Worm (Caenorhabditis elegans): ENCODE measurements around the gene kat-1.

Gene kat-1

DNA sequence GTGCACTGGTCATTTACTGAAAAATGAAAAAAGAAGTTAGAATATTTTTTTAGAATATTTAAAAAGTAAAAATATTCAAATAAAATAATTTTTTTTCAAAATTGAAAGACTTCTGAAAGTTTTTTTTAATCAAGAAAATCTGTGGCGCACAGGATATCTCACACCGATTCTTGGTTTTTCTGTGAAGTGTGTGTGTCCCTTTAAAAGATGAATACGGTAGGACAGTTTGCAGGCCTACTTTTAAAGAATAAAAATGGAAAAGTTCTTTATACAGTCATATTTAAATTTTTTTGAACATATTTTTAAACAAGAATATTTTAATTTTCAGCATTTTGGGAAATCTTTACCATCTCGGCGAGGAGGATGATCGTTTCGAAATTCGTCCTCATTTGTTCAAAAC is 25.0 kb downstream of the kat-1 start, which contains the start of gene mct-5:
TSS of gene mct-5 (minus strand) at position 16 of the 400 bp plus-strand sequence.
- no peak for TF ChIP-seq ceh-62 (tag; optimal IDR thresholded peaks at IDR 0.05)
- no peak for TF ChIP-seq attf-4 (tag; optimal IDR thresholded peaks at IDR 0.05)
- no peak for TF ChIP-seq aly-2 (tag; optimal IDR thresholded peaks at IDR 0.05)
- TF ChIP-seq lin-39 (tag; optimal IDR thresholded peaks at IDR 0.05), result no peak
- TF ChIP-seq Y5F2A.4 (GFP tag; optimal IDR thresholded peaks at IDR 0.05), result no peak
- no peak for TF ChIP-seq nhr-6 (tag; optimal IDR thresholded peaks at IDR 0.05)
- no peak for TF ChIP-seq jun-1 (tag; optimal IDR thresholded peaks at IDR 0.05)
- no peak for TF ChIP-seq duxl-1 (tag; optimal IDR thresholded peaks at IDR 0.05; ENCODE audit: poor library complexity)
- no peak for TF ChIP-seq nhr-77 (tag; optimal IDR thresholded peaks at IDR 0.05)
- no peak for TF ChIP-seq zfp-2 (tag; optimal IDR thresholded peaks at IDR 0.05)
- TF ChIP-seq T20F7.1 (GFP tag; optimal IDR thresholded peaks at IDR 0.05), result no peak
- TF ChIP-seq dpl-1 (GFP tag; optimal IDR thresholded peaks at IDR 0.05), result no peak
- TF ChIP-seq rbr-2 (tag; optimal IDR thresholded peaks at IDR 0.05), result no peak

DNA sequence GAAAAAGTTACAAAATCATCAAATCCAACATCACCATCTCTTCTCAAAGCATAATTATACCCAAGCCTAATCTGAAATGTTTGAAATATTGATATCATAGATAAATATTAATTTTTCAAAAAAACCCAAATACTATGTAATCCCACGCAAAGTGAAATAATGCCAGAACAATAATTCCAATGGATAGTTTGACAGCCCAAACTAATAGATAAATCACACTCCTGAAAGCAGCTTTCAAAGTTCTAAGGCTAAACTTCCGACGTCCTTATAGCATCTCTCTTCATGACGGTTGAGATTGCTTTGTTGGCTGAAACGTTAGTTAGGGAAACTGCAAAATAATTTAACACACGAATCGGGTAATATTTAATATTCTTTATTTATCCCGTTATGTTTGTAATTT is 25.6 kb downstream of the kat-1 start:
- TF ChIP-seq madf-5 (GFP tag; IDR thresholded peaks at IDR 0.05) (0 out of 4 replicates have a peak, but pooled peaks of 1 of the 2 experiments have one; percentile 3), sdz-12 (GFP tag; optimal IDR thresholded peaks at IDR 0.05) (no peak), hif-1 (tag; optimal IDR thresholded peaks at IDR 0.05) (peak in 1 of 2 experiments; percentile 31), lsy-2 (tag; optimal IDR thresholded peaks at IDR 0.05) (peak in 1 of 2 experiments; percentile 10), nhr-25 (tag; optimal IDR thresholded peaks at IDR 0.05; ENCODE audit: borderline replicate concordance, insufficient read depth) (no peak), ama-1 (optimal IDR thresholded peaks at IDR 0.05) (peak; percentile 63), lir-3 (tag; optimal IDR thresholded peaks at IDR 0.05) (no peak), Y48G9A.11 (GFP tag; IDR thresholded peaks at IDR 0.05) (no peak), ztf-7 (tag; optimal IDR thresholded peaks at IDR 0.05) (no peak), T20F7.1 (GFP tag; optimal IDR thresholded peaks at IDR 0.05) (peak; percentile 38), zfp-3 (GFP tag; conservative IDR thresholded peaks at IDR 0.05) (peak; percentile 74; the same call in 1 of the 2 replicates), unc-62 (GFP tag; optimal IDR thresholded peaks at IDR 0.05 in 1 of 2) (peak in 1 of 2 experiments; percentile 96), unc-62 (tag; optimal IDR thresholded peaks at IDR 0.05) (no peak)

DNA sequence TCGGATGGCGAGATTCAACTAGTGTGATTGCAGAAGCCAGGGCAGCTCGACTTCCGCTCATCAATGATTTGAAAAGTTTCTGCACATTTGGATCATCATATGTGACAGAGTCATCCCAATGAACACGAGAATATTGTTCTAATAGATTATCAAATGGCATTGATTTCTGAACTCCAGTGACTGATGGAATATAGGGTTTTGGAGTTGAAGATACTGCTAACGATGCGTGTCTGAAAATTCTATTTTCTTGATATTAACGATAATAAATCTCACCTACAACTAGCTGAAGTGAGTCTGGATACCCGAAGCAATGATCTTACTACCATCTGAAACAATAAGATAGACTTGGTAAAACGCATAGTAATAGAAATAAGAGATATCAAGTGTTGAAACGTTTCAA is 27.2 kb downstream of the kat-1 start, which contains the start of gene mmaa-1:
TSS of gene mmaa-1 (minus strand) at position 328 of the 400 bp plus-strand sequence.
- TF ChIP-seq dpl-1 (GFP tag; optimal IDR thresholded peaks at IDR 0.05) (no peak), T20F7.1 (GFP tag; optimal IDR thresholded peaks at IDR 0.05) (peak; percentile 59), T26A8.4 (GFP tag; IDR thresholded peaks at IDR 0.05) (peak; percentile 54; the same call in 1 of the 2 replicates), madf-5 (GFP tag; IDR thresholded peaks at IDR 0.05) (0 out of 4 replicates have a peak, but pooled peaks of 1 of the 2 experiments have one; percentile 13), ZK546.5 (tag; optimal IDR thresholded peaks at IDR 0.05) (no peak), ama-1 (optimal IDR thresholded peaks at IDR 0.05) (peak; percentile 70), zip-11 (GFP tag; IDR thresholded peaks at IDR 0.05) (no peak), ztf-11 (tag; optimal IDR thresholded peaks at IDR 0.05) (no peak), nhr-48 (tag; optimal IDR thresholded peaks at IDR 0.05) (no peak), mep-1 (tag; optimal IDR thresholded peaks at IDR 0.05) (no peak), lim-7 (GFP tag; IDR thresholded peaks at IDR 0.05) (no peak), attf-4 (tag; optimal IDR thresholded peaks at IDR 0.05) (no peak), snpc-4 (tag; optimal IDR thresholded peaks at IDR 0.05) (no peak), madf-9 (GFP tag; conservative IDR thresholded peaks at IDR 0.05) (no peak), Y75B8A.6 (GFP tag; IDR thresholded peaks at IDR 0.05) (no peak), zfp-3 (GFP tag; conservative IDR thresholded peaks at IDR 0.05) (peak; percentile 85; the same call in 1 of the 2 replicates), lin-38 (GFP tag; IDR thresholded peaks at IDR 0.05) (peak; percentile 42), pha-4 (GFP tag; IDR thresholded peaks at IDR 0.05) (no peak; the same call in 1 of the 2 replicates), pha-4 (tag; optimal IDR thresholded peaks at IDR 0.05) (no peak), vab-7 (GFP tag; IDR thresholded peaks at IDR 0.05) (no peak), nhr-25 (tag; optimal IDR thresholded peaks at IDR 0.05; ENCODE audit: borderline replicate concordance, insufficient read depth) (no peak), nhr-28 (tag; optimal IDR thresholded peaks at IDR 0.05) (no peak), nhr-237 (tag; optimal IDR thresholded peaks at IDR 0.05) (no peak), aha-1 (tag) (no peak), F49E8.2 (tag; optimal IDR thresholded peaks at IDR 0.05; ENCODE audit: borderline replicate concordance) (no peak), hif-1 (tag; optimal IDR thresholded peaks at IDR 0.05) (peak in 1 of 2 experiments; percentile 1), daf-19 (GFP tag; conservative IDR thresholded peaks at IDR 0.05) (no peak), dmd-6 (GFP tag; IDR thresholded peaks at IDR 0.05) (peak; percentile 44), saeg-2 (GFP tag; IDR thresholded peaks at IDR 0.05) (0 out of 2 replicates have a peak, but pooled peaks have one; percentile 66)
